Fruit fly (Drosophila melanogaster) whole organism, embryonic: ENCODE results near the gene CG10959.

Source experiments
- Adf1 ChIP-seq: fragments of 200-800 bp; sonication (Bioruptor generic); IDR thresholded peaks from 2 replicates; pipeline ENCODE4 v1.3.6; 2022; ENCODE audit warnings: missing biosample characterization, missing genetic modification characterization
- Atf-2 ChIP-seq: fragments of 200-800 bp; sonication (Bioruptor generic); optimal IDR thresholded peaks from 2 replicates; lab custom pipeline; 2016; ENCODE audit warnings: missing biosample characterization, missing genetic modification characterization
- CG10366 ChIP-seq: fragments of 200-800 bp; sonication (Bioruptor generic); IDR thresholded peaks from 2 replicates; pipeline ENCODE4 v1.3.6; 2022; ENCODE audit warnings: missing biosample characterization, missing genetic modification characterization
- CG10959 ChIP-seq: fragments of 200-800 bp; sonication (Bioruptor generic); IDR thresholded peaks from 2 replicates; pipeline ENCODE4 v1.3.6; 2022; ENCODE audit warnings: missing biosample characterization, missing genetic modification characterization
- CG11560 ChIP-seq: fragments of 200-800 bp; sonication (Bioruptor generic); IDR thresholded peaks from 3 replicates; pipeline ENCODE4 v1.3.6; 2022; ENCODE audit warnings: missing biosample characterization, missing genetic modification characterization
- CG11695 ChIP-seq: fragments of 200-800 bp; sonication (Bioruptor generic); IDR thresholded peaks from 3 replicates; pipeline ENCODE4 v1.3.6; 2022; ENCODE audit warnings: missing biosample characterization, missing genetic modification characterization
- CG15514 ChIP-seq: fragments of 200-800 bp; sonication (Bioruptor generic); optimal IDR thresholded peaks from 3 replicates; lab custom pipeline; 2017; ENCODE audit warnings: missing biosample characterization, missing genetic modification characterization, mild to moderate bottlenecking, moderate library complexity, missing genetic modification reagents
- CG17802 ChIP-seq: fragments of 200-800 bp; sonication (Bioruptor generic); optimal IDR thresholded peaks from 2 replicates; lab custom pipeline; 2018; ENCODE audit warnings: missing biosample characterization, mild to moderate bottlenecking, missing genetic modification characterization, moderate library complexity
- CG17829 ChIP-seq: fragments of 200-800 bp; optimal IDR thresholded peaks from 2 replicates; lab custom pipeline; 2019; ENCODE audit warnings: missing biosample characterization, mild to moderate bottlenecking, missing genetic modification characterization, moderate library complexity
- CG2120 ChIP-seq: fragments of 200-800 bp; sonication (Bioruptor generic); optimal IDR thresholded peaks from 3 replicates; lab custom pipeline; 2016; ENCODE audit warnings: missing biosample characterization, missing genetic modification characterization
- CG2875 ChIP-seq: fragments of 200-800 bp; sonication (Bioruptor generic); optimal IDR thresholded peaks from 2 replicates; lab custom pipeline; 2017; ENCODE audit warnings: missing biosample characterization, mild to moderate bottlenecking, missing genetic modification characterization, missing genetic modification reagents
- CG31441 ChIP-seq: fragments of 200-800 bp; sonication (Bioruptor generic); IDR thresholded peaks from 2 replicates; pipeline ENCODE4 v1.3.6; 2022; ENCODE audit warnings: missing biosample characterization, missing genetic modification characterization
- CG3995 ChIP-seq: fragments of 200-800 bp; sonication (Bioruptor generic); optimal IDR thresholded peaks from 3 replicates; lab custom pipeline; 2016; ENCODE audit warnings: missing biosample characterization, missing genetic modification characterization
- CG5180 ChIP-seq: fragments of 200-800 bp; sonication (Bioruptor generic); optimal IDR thresholded peaks from 3 replicates; lab custom pipeline; 2017; ENCODE audit warnings: missing biosample characterization, missing genetic modification characterization, mild to moderate bottlenecking, moderate library complexity, missing genetic modification reagents
- CG6813 ChIP-seq: fragments of 200-800 bp; sonication (Bioruptor generic); optimal IDR thresholded peaks from 2 replicates; lab custom pipeline; 2017; ENCODE audit warnings: missing biosample characterization, missing genetic modification characterization, mild to moderate bottlenecking, moderate library complexity, missing genetic modification reagents
- CG7839 ChIP-seq: fragments of 200-800 bp; sonication (Bioruptor generic); optimal IDR thresholded peaks from 3 replicates; lab custom pipeline; 2018; ENCODE audit warnings: missing biosample characterization, mild to moderate bottlenecking, missing genetic modification characterization, moderate library complexity
- CG7928 ChIP-seq: fragments of 200-800 bp; sonication (Bioruptor generic); optimal IDR thresholded peaks from 2 replicates; lab custom pipeline; 2017; ENCODE audit warnings: missing biosample characterization, mild to moderate bottlenecking, missing genetic modification characterization
- CHES-1-like ChIP-seq: fragments of 200-800 bp; sonication (Bioruptor generic); optimal IDR thresholded peaks from 2 replicates; lab custom pipeline; 2016; ENCODE audit warnings: missing biosample characterization, missing genetic modification characterization
- Dip3 ChIP-seq: fragments of 200-800 bp; sonication (Bioruptor generic); optimal IDR thresholded peaks from 3 replicates; lab custom pipeline; 2016; ENCODE audit warnings: missing biosample characterization, missing genetic modification characterization
- Dll ChIP-seq: fragments of 200-800 bp; sonication (Bioruptor generic); IDR thresholded peaks from 4 replicates; pipeline ENCODE4 v1.3.6; 2022; ENCODE audit warnings: missing biosample characterization, missing genetic modification characterization; ENCODE audit not compliant: partially characterized antibody
- Dp ChIP-seq: fragments of 200-800 bp; sonication (Bioruptor generic); optimal IDR thresholded peaks from 2 replicates; lab custom pipeline; 2018; ENCODE audit warnings: missing biosample characterization, mild to moderate bottlenecking, missing genetic modification characterization, moderate library complexity
- Drgx ChIP-seq: fragments of 200-800 bp; sonication (Bioruptor generic); IDR thresholded peaks from 2 replicates; pipeline ENCODE4 v1.3.6; 2022; ENCODE audit warnings: missing biosample characterization, missing genetic modification characterization
- Hmr ChIP-seq: fragments of 200-800 bp; sonication (Bioruptor generic); optimal IDR thresholded peaks from 3 replicates; lab custom pipeline; 2017; ENCODE audit warnings: mild to moderate bottlenecking, missing biosample characterization, missing genetic modification reagents, missing genetic modification characterization
- MBD-R2 ChIP-seq: fragments of 200-800 bp; sonication (Bioruptor generic); IDR thresholded peaks from 2 replicates; pipeline ENCODE4 v1.3.6; 2022; ENCODE audit warnings: missing biosample characterization, missing genetic modification characterization
- MESR4 ChIP-seq: fragments of 200-800 bp; sonication (Bioruptor generic); optimal IDR thresholded peaks from 2 replicates; lab custom pipeline; 2018; ENCODE audit warnings: missing biosample characterization, mild to moderate bottlenecking, missing genetic modification characterization, moderate library complexity
- Nf-YB ChIP-seq: fragments of 200-800 bp; sonication (Bioruptor generic); optimal IDR thresholded peaks from 3 replicates; lab custom pipeline; 2019; ENCODE audit warnings: missing biosample characterization, mild to moderate bottlenecking, missing genetic modification characterization, moderate library complexity
- NfI ChIP-seq: fragments of 200-800 bp; sonication (Bioruptor generic); optimal IDR thresholded peaks from 3 replicates; lab custom pipeline; 2018; ENCODE audit warnings: missing biosample characterization, mild to moderate bottlenecking, missing genetic modification characterization, moderate library complexity
- Oaz ChIP-seq: fragments of 200-800 bp; sonication (Bioruptor generic); IDR thresholded peaks from 2 replicates; pipeline ENCODE4 v1.3.6; 2022; ENCODE audit warnings: missing biosample characterization, missing genetic modification characterization
- Optix ChIP-seq: fragments of 200-800 bp; sonication (Bioruptor generic); IDR thresholded peaks from 3 replicates; pipeline ENCODE4 v1.3.6; 2022; ENCODE audit warnings: missing biosample characterization, missing genetic modification characterization
- Rx ChIP-seq: fragments of 200-800 bp; sonication (Bioruptor generic); IDR thresholded peaks from 2 replicates; pipeline ENCODE4 v1.3.6; 2022; ENCODE audit warnings: missing biosample characterization, missing genetic modification characterization
- Sry-β ChIP-seq: fragments of 200-800 bp; sonication (Bioruptor generic); optimal IDR thresholded peaks from 2 replicates; lab custom pipeline; 2018; ENCODE audit warnings: missing biosample characterization, mild to moderate bottlenecking, missing genetic modification characterization, moderate library complexity
- Usf ChIP-seq: fragments of 200-800 bp; sonication (Bioruptor generic); optimal IDR thresholded peaks from 2 replicates; lab custom pipeline; 2017; ENCODE audit warnings: missing genotype, missing biosample characterization, missing genetic modification characterization
- ap ChIP-seq: fragments of 200-800 bp; sonication (Bioruptor generic); IDR thresholded peaks from 2 replicates; pipeline ENCODE4 v1.3.6; 2022; ENCODE audit warnings: missing biosample characterization, missing genetic modification characterization
- ash1 ChIP-seq: fragments of 200-800 bp; sonication (Bioruptor generic); optimal IDR thresholded peaks from 2 replicates; lab custom pipeline; 2018; ENCODE audit warnings: missing biosample characterization, mild to moderate bottlenecking, missing genetic modification characterization
- crol ChIP-seq: fragments of 200-800 bp; sonication (Bioruptor generic); IDR thresholded peaks from 2 replicates; pipeline ENCODE4 v1.3.6; 2022; ENCODE audit warnings: missing biosample characterization, missing genetic modification characterization
- ems ChIP-seq: fragments of 200-800 bp; sonication (Bioruptor generic); optimal IDR thresholded peaks from 3 replicates; lab custom pipeline; 2016; ENCODE audit warnings: missing biosample characterization, missing genetic modification characterization
- eyg ChIP-seq: fragments of 200-800 bp; sonication (Bioruptor generic); optimal IDR thresholded peaks from 3 replicates; lab custom pipeline; 2016; ENCODE audit warnings: missing biosample characterization, missing genetic modification characterization
- phol ChIP-seq: fragments of 200-800 bp; sonication (Bioruptor generic); optimal IDR thresholded peaks from 3 replicates; lab custom pipeline; 2018; ENCODE audit warnings: missing biosample characterization, mild to moderate bottlenecking, missing genetic modification characterization, moderate library complexity
- prd ChIP-seq, 3 experiments: fragments of >200 bp in 2 of 3; fragments of 200-800 bp in 1 of 3; sonication (Bioruptor generic) in 1 of 3; optimal IDR thresholded peaks in 2 of 3; IDR thresholded peaks in 1 of 3; 2 replicates in 2 of 3; 3 replicates in 1 of 3; pipeline versions ENCODE4 v1.3.6 to Lab custom; 2017 to 2022; ENCODE audit warnings: missing biosample characterization in 1 of 3, missing genetic modification characterization in 1 of 3
- pum ChIP-seq: fragments of 200-800 bp; sonication (Bioruptor generic); optimal IDR thresholded peaks from 2 replicates; lab custom pipeline; 2016; ENCODE audit warnings: missing biosample characterization, missing genetic modification characterization
- pzg ChIP-seq: fragments of 200-800 bp; sonication (Bioruptor generic); optimal IDR thresholded peaks from 3 replicates; lab custom pipeline; 2018; ENCODE audit warnings: missing biosample characterization, mild to moderate bottlenecking, missing genetic modification characterization, moderate library complexity
- ro ChIP-seq: fragments of 200-800 bp; sonication (Bioruptor generic); IDR thresholded peaks from 2 replicates; pipeline ENCODE4 v1.3.6; 2022; ENCODE audit warnings: missing biosample characterization, missing genetic modification characterization
- sc ChIP-seq, 3 experiments: fragments of >200 bp in 2 of 3; fragments of 200-800 bp in 1 of 3; sonication (Bioruptor generic) in 1 of 3; optimal IDR thresholded peaks; 2 replicates in 2 of 3; 3 replicates in 1 of 3; lab custom pipeline; 2017; ENCODE audit warnings: mild to moderate bottlenecking in 1 of 3, missing biosample characterization in 1 of 3, missing genetic modification characterization in 1 of 3, missing genetic modification reagents in 1 of 3
- slou ChIP-seq: fragments of 200-800 bp; sonication (Bioruptor generic); optimal IDR thresholded peaks from 3 replicates; lab custom pipeline; 2016; ENCODE audit warnings: missing biosample characterization, missing genetic modification characterization
- stc ChIP-seq: fragments of 200-800 bp; sonication (Bioruptor generic); IDR thresholded peaks from 2 replicates; pipeline ENCODE4 v1.3.6; 2022; ENCODE audit warnings: missing biosample characterization, missing genetic modification characterization
- stwl ChIP-seq: fragments of 200-800 bp; sonication (Bioruptor generic); optimal IDR thresholded peaks from 3 replicates; lab custom pipeline; 2018; ENCODE audit warnings: missing biosample characterization, mild to moderate bottlenecking, missing genetic modification characterization, moderate library complexity
- tx ChIP-seq: fragments of 200-800 bp; sonication (Bioruptor generic); optimal IDR thresholded peaks from 2 replicates; lab custom pipeline; 2016; ENCODE audit warnings: missing biosample characterization, missing genetic modification characterization

Gene CG10959

DNA sequence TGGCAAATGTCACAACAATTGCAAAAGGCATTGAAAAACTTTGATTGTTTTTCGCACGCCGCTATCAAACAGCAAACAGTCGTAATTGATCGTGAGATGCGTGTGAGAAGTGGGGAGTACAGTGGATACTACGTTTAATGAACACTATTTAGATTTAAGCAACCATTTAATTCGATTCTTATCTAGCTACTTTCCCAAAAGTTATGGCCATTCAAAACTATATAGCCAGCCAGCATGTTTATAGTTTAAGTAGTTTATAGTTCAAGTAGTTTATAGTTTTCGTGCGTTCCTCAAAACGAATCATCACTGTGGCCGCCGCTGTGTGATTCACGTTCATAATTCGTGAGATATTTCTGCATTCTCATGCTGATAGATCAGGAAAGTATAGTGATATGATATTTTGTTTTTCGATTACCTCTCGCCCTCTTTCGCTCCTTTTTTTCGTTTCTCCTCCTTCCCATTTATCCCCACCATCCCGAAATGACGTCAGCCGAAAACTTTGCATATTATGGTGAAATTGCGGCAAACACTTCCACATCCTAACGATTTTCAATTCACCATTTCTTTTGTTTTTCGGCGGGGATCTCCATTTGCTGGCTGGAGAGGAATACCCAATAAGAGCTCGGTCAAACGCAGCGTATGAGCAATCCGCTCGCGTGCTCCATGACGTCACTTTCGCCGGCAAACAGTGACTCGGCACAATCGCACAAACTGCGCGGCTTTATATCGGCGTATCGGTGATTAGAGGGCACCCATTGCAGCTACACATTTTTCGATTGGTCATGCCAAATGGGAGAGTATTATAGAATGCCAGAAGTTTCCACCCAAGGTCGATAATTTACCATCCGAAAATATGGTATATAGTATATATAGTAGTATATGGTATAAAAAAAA, 35.0 kb upstream of the CG10959 start (continued):
- TF ChIP-seq Dll (no peak), Hmr (GFP tag; lab: Kevin White, UChicago) (peak; percentile 84), CG31441 (GFP tag; lab: Robert Waterston, UW) (no peak), Usf (GFP tag; lab: Kevin White, UChicago) (peak; percentile 8), sc (optimal IDR thresholded peaks at IDR 0.05; lab: Kevin White, UChicago) (no peak), sc (GFP tag; optimal IDR thresholded peaks at IDR 0.05; lab: Kevin White, UChicago) (no peak), crol (no peak), tx (peak; percentile 43), Atf-2 (GFP tag; lab: Kevin White, UChicago) (no peak), CG7928 (GFP tag; lab: Kevin White, UChicago) (no peak), CG11560 (tag; lab: Robert Waterston, UW) (0 out of 3 replicates have a peak, but pooled peaks have one; percentile 40), Drgx (GFP tag; lab: Robert Waterston, UW) (no peak; the same call in 1 of the 2 replicates), Sry-β (GFP tag; lab: Kevin White, UChicago) (no peak), ro (GFP tag; lab: Robert Waterston, UW) (no peak), MBD-R2 (GFP tag; lab: Robert Waterston, UW) (peak; percentile 56; the same call in 1 of the 2 replicates), stc (GFP tag; lab: Robert Waterston, UW) (peak; percentile 33; the same call in 1 of the 2 replicates), pum (GFP tag; lab: Kevin White, UChicago) (no peak), ems (GFP tag; lab: Kevin White, UChicago) (peak; percentile 8), CG2120 (GFP tag; lab: Kevin White, UChicago) (peak; percentile 91), slou (GFP tag; lab: Kevin White, UChicago) (no peak), ash1 (GFP tag; lab: Kevin White, UChicago) (no peak), prd (optimal IDR thresholded peaks at IDR 0.05; lab: Kevin White, UChicago) (no peak), prd (GFP tag; IDR thresholded peaks at IDR 0.05; lab: Robert Waterston, UW) (peak; percentile 47; the same call in 2 of the 3 replicates), ap (no peak), CG17829 (tag; lab: Kevin White, UChicago) (peak; percentile 29), Nf-YB (GFP tag; lab: Kevin White, UChicago) (no peak), Adf1 (peak; percentile 39; the same call in 1 of the 2 replicates), Optix (GFP tag; lab: Robert Waterston, UW) (no peak), CG5180 (GFP tag; lab: Kevin White, UChicago) (no peak), Oaz (GFP tag; lab: Robert Waterston, UW) (peak; percentile 55), NfI (GFP tag; lab: Kevin White, UChicago) (peak; percentile 77), eyg (GFP tag; lab: Kevin White, UChicago) (peak; percentile 43), CG3995 (GFP tag; lab: Kevin White, UChicago) (peak; percentile 7), CG17802 (tag; lab: Kevin White, UChicago) (no peak), CG11695 (GFP tag; lab: Robert Waterston, UW) (peak; percentile 58; the same call in 2 of the 3 replicates), Dp (GFP tag; lab: Kevin White, UChicago) (no peak), pzg (GFP tag; lab: Kevin White, UChicago) (no peak), CG10959 (GFP tag; lab: Robert Waterston, UW) (no peak), CG6813 (GFP tag; lab: Kevin White, UChicago) (peak; percentile 54), CG2875 (GFP tag; lab: Kevin White, UChicago) (no peak), Rx (peak; percentile 47; the same call in 1 of the 2 replicates), CHES-1-like (GFP tag; lab: Kevin White, UChicago) (peak; percentile 70), CG10366 (peak; percentile 72), CG7839 (tag; lab: Kevin White, UChicago) (peak; percentile 75), Dip3 (peak; percentile 74), MESR4 (GFP tag; lab: Kevin White, UChicago) (no peak), stwl (tag; lab: Kevin White, UChicago) (no peak), phol (tag; lab: Kevin White, UChicago) (peak; percentile 15), CG15514 (GFP tag; lab: Kevin White, UChicago) (peak; percentile 67)
